Fruit fly (Drosophila melanogaster): Measurements from ENCODE around the gene CG9192.

The CG9192 gene

dm6 chr3L:1193123-1193844 is 44.8 kb downstream of the CG9192 start, which contains the start of gene Trhn (continued):
- TF ChIP-seq zen2 (GFP tag; IDR thresholded peaks at IDR 0.05; ENCODE audit: partially characterized antibody) (no peak), row (GFP tag; IDR thresholded peaks at IDR 0.05) (peak; percentile 50; the same call in 2 of the 3 replicates), Asciz (GFP tag; optimal IDR thresholded peaks at IDR 0.05) (no peak), dimm (GFP tag; IDR thresholded peaks at IDR 0.05) (no peak), stc (GFP tag; IDR thresholded peaks at IDR 0.05) (no peak), Fer2 (tag; optimal IDR thresholded peaks at IDR 0.05) (no peak), Neu2 (GFP tag; optimal IDR thresholded peaks at IDR 0.05; ENCODE audit: borderline replicate concordance) (no peak), Trl (optimal IDR thresholded peaks at IDR 0.05) (no peak), Trl (GFP tag; optimal IDR thresholded peaks at IDR 0.05) (no peak), HLH3B (GFP tag; IDR thresholded peaks at IDR 0.05) (no peak), nmo (GFP tag; optimal IDR thresholded peaks at IDR 0.05) (no peak), pum (GFP tag; optimal IDR thresholded peaks at IDR 0.05) (no peak), unpg (GFP tag; optimal IDR thresholded peaks at IDR 0.05) (no peak), CG17802 (tag; optimal IDR thresholded peaks at IDR 0.05) (no peak), Dek (tag; optimal IDR thresholded peaks at IDR 0.05) (no peak), CG15269 (tag; optimal IDR thresholded peaks at IDR 0.05) (peak; percentile 7), slp2 (GFP tag; optimal IDR thresholded peaks at IDR 0.05) (no peak), dan (GFP tag; IDR thresholded peaks at IDR 0.05) (no peak), CG10274 (GFP tag; optimal IDR thresholded peaks at IDR 0.05) (no peak), Doc2 (GFP tag; IDR thresholded peaks at IDR 0.05) (no peak), CG7839 (tag; optimal IDR thresholded peaks at IDR 0.05) (peak; percentile 29), CG9609 (GFP tag; optimal IDR thresholded peaks at IDR 0.05) (no peak), br (optimal IDR thresholded peaks at IDR 0.05) (no peak), dm (GFP tag; optimal IDR thresholded peaks at IDR 0.05) (no peak), CG14667 (GFP tag; IDR thresholded peaks at IDR 0.05) (no peak), CG1529 (GFP tag; optimal IDR thresholded peaks at IDR 0.05) (no peak), Camta (GFP tag; optimal IDR thresholded peaks at IDR 0.05) (no peak), zfh2 (GFP tag; optimal IDR thresholded peaks at IDR 0.05) (no peak), CG11504 (tag; optimal IDR thresholded peaks at IDR 0.05) (peak; percentile 53), vnd (GFP tag; IDR thresholded peaks at IDR 0.05; ENCODE audit: partially characterized antibody) (no peak), Atf6 (GFP tag; IDR thresholded peaks at IDR 0.05) (no peak), CG13296 (GFP tag; optimal IDR thresholded peaks at IDR 0.05) (peak; percentile 26), pzg (GFP tag; optimal IDR thresholded peaks at IDR 0.05) (no peak), fd102C (GFP tag; optimal IDR thresholded peaks at IDR 0.05) (no peak), CG3281 (GFP tag; optimal IDR thresholded peaks at IDR 0.05) (no peak), CG11696 (GFP tag; IDR thresholded peaks at IDR 0.05) (no peak), disco-r (GFP tag; optimal IDR thresholded peaks at IDR 0.05) (no peak), CG34376 (GFP tag; optimal IDR thresholded peaks at IDR 0.05) (no peak), lab (GFP tag; optimal IDR thresholded peaks at IDR 0.05) (peak; percentile 57), hkb (optimal IDR thresholded peaks at IDR 0.05) (no peak), hkb (GFP tag; IDR thresholded peaks at IDR 0.05) (no peak), C15 (GFP tag; IDR thresholded peaks at IDR 0.05) (no peak), CG2678 (tag; optimal IDR thresholded peaks at IDR 0.05) (peak; percentile 70), wor (GFP tag; IDR thresholded peaks at IDR 0.05) (no peak), Meics (GFP tag; optimal IDR thresholded peaks at IDR 0.05) (peak; percentile 31), CG14050 (GFP tag; IDR thresholded peaks at IDR 0.05) (no peak), CHES-1-like (GFP tag; optimal IDR thresholded peaks at IDR 0.05) (no peak), MESR4 (GFP tag; optimal IDR thresholded peaks at IDR 0.05) (no peak), chn (GFP tag; optimal IDR thresholded peaks at IDR 0.05) (no peak), Hr51 (GFP tag; optimal IDR thresholded peaks at IDR 0.05) (peak in 1 of 2 experiments; percentile 41), tap (tag; optimal IDR thresholded peaks at IDR 0.05) (peak; percentile 18)

Measured in whole organism, embryonic.